Fruit fly (Drosophila melanogaster) whole organism, prepupa: ENCODE measurements around the gene DENR.
A peak's percentile ranks its signal among the peaks of the same experiment; 100 is the strongest.

Experiments
- Blimp-1 ChIP-seq: fragments of 200-800 bp; sonication (Bioruptor generic); optimal IDR thresholded peaks from 3 replicates; lab custom pipeline; 2017; ENCODE audit warnings: missing biosample characterization, missing genetic modification characterization, mild to moderate bottlenecking, moderate library complexity, missing genetic modification reagents
- CG10669 ChIP-seq: fragments of 200-800 bp; sonication (Bioruptor generic); optimal IDR thresholded peaks from 3 replicates; lab custom pipeline; 2018; ENCODE audit warnings: missing biosample characterization, mild to moderate bottlenecking, missing genetic modification characterization, moderate library complexity
- CG11762 ChIP-seq: fragments of 200-800 bp; sonication (Bioruptor generic); optimal IDR thresholded peaks from 3 replicates; lab custom pipeline; 2016; ENCODE audit warnings: missing biosample characterization, missing genetic modification characterization; ENCODE audit not compliant: insufficient read depth
- CG11902 ChIP-seq: fragments of 200-800 bp; sonication (Bioruptor generic); optimal IDR thresholded peaks from 3 replicates; lab custom pipeline; 2016; ENCODE audit warnings: missing biosample characterization, missing genetic modification characterization
- CG16779 ChIP-seq: fragments of 200-800 bp; sonication (Bioruptor generic); optimal IDR thresholded peaks from 3 replicates; lab custom pipeline; 2017; ENCODE audit warnings: missing biosample characterization, mild to moderate bottlenecking, missing genetic modification characterization
- CG3032 ChIP-seq: fragments of 200-800 bp; optimal IDR thresholded peaks from 2 replicates; lab custom pipeline; 2019; ENCODE audit warnings: missing biosample characterization, mild to moderate bottlenecking, missing genetic modification characterization, moderate library complexity
- CG31627 ChIP-seq: fragments of 200-800 bp; sonication (Bioruptor generic); optimal IDR thresholded peaks from 3 replicates; lab custom pipeline; 2016; ENCODE audit warnings: missing biosample characterization, missing genetic modification characterization
- CG32006 ChIP-seq: fragments of 200-800 bp; sonication (Bioruptor generic); optimal IDR thresholded peaks from 3 replicates; lab custom pipeline; 2017; ENCODE audit warnings: missing biosample characterization, mild to moderate bottlenecking, missing genetic modification characterization
- CG34406 ChIP-seq: fragments of 200-800 bp; sonication (Bioruptor generic); optimal IDR thresholded peaks from 3 replicates; lab custom pipeline; 2016; ENCODE audit warnings: missing biosample characterization, missing genetic modification characterization
- CG3919 ChIP-seq: fragments of 200-800 bp; sonication (Bioruptor generic); optimal IDR thresholded peaks from 3 replicates; lab custom pipeline; 2016; ENCODE audit warnings: missing biosample characterization, missing genetic modification characterization
- CG4318 ChIP-seq: fragments of 200-800 bp; sonication (Bioruptor generic); optimal IDR thresholded peaks from 3 replicates; lab custom pipeline; 2017; ENCODE audit warnings: missing biosample characterization, mild to moderate bottlenecking, missing genetic modification characterization
- CG6276 ChIP-seq: fragments of 200-800 bp; sonication (Bioruptor generic); optimal IDR thresholded peaks from 2 replicates; lab custom pipeline; 2017; ENCODE audit warnings: missing biosample characterization, mild to moderate bottlenecking, missing genetic modification characterization
- CG6792 ChIP-seq: fragments of 200-800 bp; sonication (Bioruptor generic); optimal IDR thresholded peaks from 3 replicates; lab custom pipeline; 2016; ENCODE audit warnings: missing biosample characterization, missing genetic modification characterization
- CG6854 ChIP-seq: fragments of 200-800 bp; sonication (Bioruptor generic); optimal IDR thresholded peaks from 2 replicates; lab custom pipeline; 2017; ENCODE audit warnings: missing biosample characterization, mild to moderate bottlenecking, missing genetic modification characterization
- CG8119 ChIP-seq: fragments of 200-800 bp; sonication (Bioruptor generic); IDR thresholded peaks from 3 replicates; pipeline ENCODE4 v1.3.6; 2022; ENCODE audit warnings: missing biosample characterization, missing genetic modification characterization
- CG8319 ChIP-seq: fragments of 200-800 bp; sonication (Bioruptor generic); optimal IDR thresholded peaks from 3 replicates; lab custom pipeline; 2016; ENCODE audit warnings: missing biosample characterization, missing genetic modification characterization
- CG8632 ChIP-seq: fragments of 200-800 bp; sonication (Bioruptor generic); optimal IDR thresholded peaks from 3 replicates; lab custom pipeline; 2016; ENCODE audit warnings: missing biosample characterization, missing genetic modification characterization
- CG9139 ChIP-seq: fragments of 200-800 bp; sonication (Bioruptor generic); optimal IDR thresholded peaks from 3 replicates; lab custom pipeline; 2017; ENCODE audit warnings: missing biosample characterization, mild to moderate bottlenecking, missing genetic modification characterization
- Eip78C ChIP-seq: fragments of 200-800 bp; sonication (Bioruptor generic); peaks from one replicate; lab custom pipeline; 2016; ENCODE audit warnings: missing biosample characterization, missing genetic modification characterization
- Ets21C ChIP-seq: fragments of 200-800 bp; sonication (Bioruptor generic); optimal IDR thresholded peaks from 3 replicates; lab custom pipeline; 2016; ENCODE audit warnings: missing biosample characterization, missing genetic modification characterization
- Ets96B ChIP-seq: fragments of 200-800 bp; optimal IDR thresholded peaks from 2 replicates; lab custom pipeline; 2019; ENCODE audit warnings: missing biosample characterization, mild to moderate bottlenecking, missing genetic modification characterization, moderate library complexity
- Gug ChIP-seq: fragments of 200-800 bp; sonication (Bioruptor generic); IDR thresholded peaks from 2 replicates; pipeline ENCODE4 v1.3.6; 2022; ENCODE audit warnings: missing biosample characterization, missing genetic modification characterization
- Hr39 ChIP-seq: fragments of 200-800 bp; sonication (Bioruptor generic); optimal IDR thresholded peaks from 2 replicates; lab custom pipeline; 2016; ENCODE audit warnings: missing biosample characterization, missing genetic modification characterization
- Hr4 ChIP-seq: fragments of 200-800 bp; sonication (Bioruptor generic); optimal IDR thresholded peaks from 3 replicates; lab custom pipeline; 2016; ENCODE audit warnings: missing biosample characterization, missing genetic modification characterization
- Lpt ChIP-seq: fragments of 200-800 bp; sonication (Bioruptor generic); optimal IDR thresholded peaks from 3 replicates; lab custom pipeline; 2016; ENCODE audit warnings: missing biosample characterization, missing genetic modification characterization
- Met ChIP-seq: fragments of 200-800 bp; sonication (Bioruptor generic); optimal IDR thresholded peaks from 3 replicates; lab custom pipeline; 2016; ENCODE audit warnings: missing biosample characterization, missing genetic modification characterization
- OdsH ChIP-seq: fragments of 200-800 bp; sonication (Bioruptor generic); optimal IDR thresholded peaks from 3 replicates; lab custom pipeline; 2016; ENCODE audit warnings: missing biosample characterization, missing genetic modification characterization
- Smox ChIP-seq: fragments of 200-800 bp; sonication (Bioruptor generic); optimal IDR thresholded peaks from 3 replicates; lab custom pipeline; 2016; ENCODE audit warnings: missing biosample characterization, missing genetic modification characterization
- Sox102F ChIP-seq: fragments of 200-800 bp; sonication (Bioruptor generic); optimal IDR thresholded peaks from 2 replicates; lab custom pipeline; 2016; ENCODE audit warnings: missing biosample characterization, mild to moderate bottlenecking, missing genetic modification characterization
- Sox14 ChIP-seq: fragments of 200-800 bp; sonication (Bioruptor generic); optimal IDR thresholded peaks from 3 replicates; lab custom pipeline; 2016; ENCODE audit warnings: missing biosample characterization, missing genetic modification characterization
- achi ChIP-seq: fragments of 200-800 bp; sonication (Bioruptor generic); optimal IDR thresholded peaks from 3 replicates; lab custom pipeline; 2016; ENCODE audit warnings: missing biosample characterization, missing genetic modification characterization
- acj6 ChIP-seq: fragments of 200-800 bp; sonication (Bioruptor generic); optimal IDR thresholded peaks from 3 replicates; lab custom pipeline; 2016; ENCODE audit warnings: missing biosample characterization, missing genetic modification characterization
- cyc ChIP-seq: fragments of 200-800 bp; sonication (Bioruptor generic); optimal IDR thresholded peaks from 3 replicates; lab custom pipeline; 2016; ENCODE audit warnings: missing biosample characterization, missing genetic modification characterization
- dsx ChIP-seq: fragments of 200-800 bp; optimal IDR thresholded peaks from 3 replicates; lab custom pipeline; 2019; ENCODE audit warnings: missing biosample characterization, mild to moderate bottlenecking, missing genetic modification characterization, moderate library complexity; ENCODE audit not compliant: poor library complexity, severe bottlenecking
- eg ChIP-seq: fragments of 200-800 bp; sonication (Bioruptor generic); IDR thresholded peaks from 3 replicates; pipeline ENCODE4 v1.3.6; 2022; ENCODE audit warnings: missing biosample characterization, missing genetic modification characterization
- esn ChIP-seq: fragments of 200-800 bp; sonication (Bioruptor generic); optimal IDR thresholded peaks from 2 replicates; lab custom pipeline; 2016; ENCODE audit warnings: missing biosample characterization, mild to moderate bottlenecking, missing genetic modification characterization, moderate library complexity
- fd59A ChIP-seq: fragments of 200-800 bp; sonication (Bioruptor generic); optimal IDR thresholded peaks from 2 replicates; lab custom pipeline; 2017; ENCODE audit warnings: missing biosample characterization, mild to moderate bottlenecking, missing genetic modification characterization, missing genetic modification reagents
- fd85E ChIP-seq: fragments of 200-800 bp; sonication (Bioruptor generic); optimal IDR thresholded peaks from 3 replicates; lab custom pipeline; 2016; ENCODE audit warnings: missing biosample characterization, missing genetic modification characterization
- fkh ChIP-seq: fragments of 200-800 bp; sonication (Bioruptor generic); optimal IDR thresholded peaks from 3 replicates; lab custom pipeline; 2017; ENCODE audit warnings: missing biosample characterization, mild to moderate bottlenecking, missing genetic modification characterization, moderate library complexity
- net ChIP-seq: fragments of 200-800 bp; sonication (Bioruptor generic); optimal IDR thresholded peaks from 3 replicates; lab custom pipeline; 2016; ENCODE audit warnings: missing biosample characterization, missing genetic modification characterization
- pdm3 ChIP-seq: fragments of 200-800 bp; sonication (Bioruptor generic); optimal IDR thresholded peaks from 3 replicates; lab custom pipeline; 2016; ENCODE audit warnings: missing biosample characterization, missing genetic modification characterization
- salr ChIP-seq, 2 experiments: fragments of 200-800 bp; sonication (Bioruptor generic); optimal IDR thresholded peaks; 3 replicates each; lab custom pipeline; 2016 to 2018; ENCODE audit warnings: missing biosample characterization in 2 of 2, missing genetic modification characterization in 2 of 2, mild to moderate bottlenecking in 1 of 2
- spab ChIP-seq: fragments of 200-800 bp; sonication (Bioruptor generic); optimal IDR thresholded peaks from 2 replicates; lab custom pipeline; 2017; ENCODE audit warnings: missing biosample characterization, mild to moderate bottlenecking, missing genetic modification characterization, missing genetic modification reagents
- ss ChIP-seq, 2 experiments: fragments of 200-800 bp; sonication (Bioruptor generic); optimal IDR thresholded peaks; 2 replicates in 1 of 2; 3 replicates in 1 of 2; lab custom pipeline; 2017 to 2018; ENCODE audit warnings: mild to moderate bottlenecking in 2 of 2, missing biosample characterization in 2 of 2, missing genetic modification characterization in 2 of 2, moderate library complexity in 1 of 2
- svp ChIP-seq: fragments of 200-800 bp; sonication (Bioruptor generic); peaks from one replicate; lab custom pipeline; 2016; ENCODE audit warnings: missing biosample characterization, missing genetic modification characterization
- vri ChIP-seq: fragments of 200-800 bp; sonication (Bioruptor generic); optimal IDR thresholded peaks from 3 replicates; lab custom pipeline; 2016; ENCODE audit warnings: missing biosample characterization, mild to moderate bottlenecking, missing genetic modification characterization

DENR gene

DNA sequence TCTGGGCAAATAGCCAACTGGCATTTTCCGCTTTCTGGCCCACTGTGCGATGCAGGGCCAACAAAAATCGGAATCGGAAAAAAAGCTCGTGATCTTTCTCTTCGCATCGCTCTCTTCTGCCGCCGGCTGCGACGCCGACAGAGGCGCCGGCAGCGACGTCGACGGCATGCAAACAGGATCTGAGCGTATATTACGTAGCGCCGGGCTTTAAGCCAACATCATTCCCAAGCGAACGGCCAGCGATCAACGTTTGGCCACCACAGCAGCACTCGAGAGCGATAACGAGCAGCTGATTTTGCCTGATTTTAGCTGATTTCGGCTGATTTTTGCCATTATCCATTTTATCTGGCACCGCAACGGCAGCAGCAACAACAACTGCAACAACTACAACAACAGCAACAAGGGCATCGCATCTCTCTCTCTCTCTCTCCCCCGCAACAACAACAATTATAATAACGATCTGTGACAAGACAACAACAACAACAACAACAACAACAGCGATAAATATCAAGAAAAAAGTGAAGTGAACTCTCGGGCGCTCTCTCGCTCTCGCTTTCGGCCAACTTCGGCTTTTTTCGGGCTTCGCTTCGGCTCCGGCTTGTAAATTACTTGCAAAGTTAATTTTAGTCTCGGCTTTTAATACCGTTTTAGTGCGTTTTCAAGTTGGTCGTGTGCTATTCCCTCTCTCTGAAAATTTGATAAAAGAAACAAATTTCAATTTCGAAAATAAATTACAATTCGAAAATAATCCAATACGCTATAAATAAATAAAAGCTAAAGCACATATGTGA, 26.8 kb upstream of the DENR start, which contains the start of gene CG4928:
CG4928 (plus strand) TSS at position 216 of the 791 bp plus-strand sequence.
- TF ChIP-seq CG11902 (no peak), Met (GFP tag; lab: Kevin White, UChicago) (no peak), fd59A (GFP tag; lab: Kevin White, UChicago) (no peak), CG3032 (tag; lab: Kevin White, UChicago) (no peak), Hr4 (GFP tag; lab: Kevin White, UChicago) (no peak), Smox (GFP tag; lab: Kevin White, UChicago) (no peak), CG8319 (no peak), Sox14 (GFP tag; lab: Kevin White, UChicago) (no peak), svp (peak; percentile 31), fd85E (GFP tag; lab: Kevin White, UChicago) (no peak), CG34406 (GFP tag; lab: Kevin White, UChicago) (no peak), CG9139 (GFP tag; lab: Kevin White, UChicago) (peak; percentile 10), CG10669 (GFP tag; lab: Kevin White, UChicago) (no peak), achi (GFP tag; lab: Kevin White, UChicago) (no peak), Ets96B (tag; lab: Kevin White, UChicago) (no peak), CG16779 (no peak), esn (GFP tag; lab: Kevin White, UChicago) (no peak), acj6 (GFP tag; lab: Kevin White, UChicago) (no peak), CG32006 (GFP tag; lab: Kevin White, UChicago) (no peak), Eip78C (GFP tag; lab: Kevin White, UChicago) (peak; percentile 71), Ets21C (GFP tag; lab: Kevin White, UChicago) (no peak), eg (0 out of 3 replicates have a peak, but pooled peaks have one; percentile 48), fkh (GFP tag; lab: Kevin White, UChicago) (peak; percentile 28), net (GFP tag; lab: Kevin White, UChicago) (no peak), CG6276 (GFP tag; lab: Kevin White, UChicago) (no peak), CG8119 (GFP tag; lab: Robert Waterston, UW) (no peak), Gug (GFP tag; lab: Robert Waterston, UW) (no peak), spab (no peak), Blimp-1 (GFP tag; lab: Kevin White, UChicago) (peak; percentile 70), ss (GFP tag; optimal IDR thresholded peaks at IDR 0.05; lab: Kevin White, UChicago) (peak in 1 of 2 experiments; percentile 29), CG6792 (GFP tag; lab: Kevin White, UChicago) (no peak), CG8632 (GFP tag; lab: Kevin White, UChicago) (no peak), cyc (GFP tag; lab: Kevin White, UChicago) (no peak), pdm3 (no peak), CG11762 (no peak), CG4318 (GFP tag; lab: Kevin White, UChicago) (no peak), salr (GFP tag; optimal IDR thresholded peaks at IDR 0.05; lab: Kevin White, UChicago) (no peak), CG31627 (GFP tag; lab: Kevin White, UChicago) (no peak), OdsH (GFP tag; lab: Kevin White, UChicago) (no peak), dsx (peak; percentile 11), Sox102F (no peak), Hr39 (GFP tag; lab: Kevin White, UChicago) (peak; percentile 3), vri (GFP tag; lab: Kevin White, UChicago) (no peak), CG3919 (GFP tag; lab: Kevin White, UChicago) (no peak), Lpt (GFP tag; lab: Kevin White, UChicago) (peak; percentile 2), CG6854 (GFP tag; lab: Kevin White, UChicago) (peak; percentile 55)
- TF ChIP-seq, all 60 proteins: peak for 11
